Fruit fly (Drosophila melanogaster) whole organism, adult: ENCODE results near the gene CG17134.

Experiments used
- CG1620 ChIP-seq: fragments of 200-800 bp; sonication (Bioruptor generic); optimal IDR thresholded peaks from 2 replicates; lab custom pipeline; 2016; ENCODE audit warnings: missing biosample characterization, missing genetic modification characterization
- CG33017 ChIP-seq: fragments of 200-800 bp; sonication (Bioruptor generic); optimal IDR thresholded peaks from 2 replicates; lab custom pipeline; 2018; ENCODE audit warnings: missing biosample characterization, mild to moderate bottlenecking, missing genetic modification characterization, moderate library complexity
- CG5204 ChIP-seq: fragments of 200-800 bp; sonication (Bioruptor generic); optimal IDR thresholded peaks from 2 replicates; lab custom pipeline; 2016; ENCODE audit warnings: missing biosample characterization, missing genetic modification characterization
- CG7045 ChIP-seq: fragments of 200-800 bp; sonication (Bioruptor generic); optimal IDR thresholded peaks from 2 replicates; lab custom pipeline; 2017; ENCODE audit warnings: missing biosample characterization, mild to moderate bottlenecking, missing genetic modification characterization
- CG7101 ChIP-seq: fragments of 200-800 bp; sonication (Bioruptor generic); optimal IDR thresholded peaks from 2 replicates; lab custom pipeline; 2018; ENCODE audit warnings: missing biosample characterization, mild to moderate bottlenecking, missing genetic modification characterization, moderate library complexity
- Crg-1 ChIP-seq: fragments of 200-800 bp; sonication (Bioruptor generic); optimal IDR thresholded peaks from 2 replicates; lab custom pipeline; 2016; ENCODE audit warnings: missing biosample characterization, missing genetic modification characterization
- Mnt ChIP-seq: fragments of 200-800 bp; sonication (Bioruptor generic); optimal IDR thresholded peaks from 2 replicates; lab custom pipeline; 2016; ENCODE audit warnings: missing biosample characterization, mild to moderate bottlenecking, missing genetic modification characterization
- bab1 ChIP-seq: fragments of 200-800 bp; sonication (Bioruptor generic); optimal IDR thresholded peaks from 3 replicates; lab custom pipeline; 2019; ENCODE audit warnings: missing biosample characterization, mild to moderate bottlenecking, missing genetic modification characterization, moderate library complexity
- cic ChIP-seq: fragments of 200-800 bp; sonication (Bioruptor generic); optimal IDR thresholded peaks from 2 replicates; lab custom pipeline; 2017; ENCODE audit warnings: missing biosample characterization, mild to moderate bottlenecking, missing genetic modification characterization, moderate library complexity
- cnc ChIP-seq, 2 experiments: fragments of >200 bp; optimal IDR thresholded peaks; 2 replicates each; lab custom pipeline; 2017
- kay ChIP-seq: fragments of 200-800 bp; sonication (Bioruptor generic); peaks from one replicate; lab custom pipeline; 2016; ENCODE audit warnings: missing biosample characterization, missing genetic modification characterization, borderline replicate concordance
- pad ChIP-seq: fragments of 200-800 bp; sonication (Bioruptor generic); optimal IDR thresholded peaks from 3 replicates; lab custom pipeline; 2017; ENCODE audit warnings: missing biosample characterization, missing genetic modification characterization, mild to moderate bottlenecking, moderate library complexity, missing genetic modification reagents
- tj ChIP-seq: fragments of 200-800 bp; sonication (Bioruptor generic); optimal IDR thresholded peaks from 3 replicates; lab custom pipeline; 2017; ENCODE audit warnings: missing biosample characterization, mild to moderate bottlenecking, missing genetic modification characterization, moderate library complexity
- toe ChIP-seq: fragments of 200-800 bp; sonication (Bioruptor generic); optimal IDR thresholded peaks from 2 replicates; lab custom pipeline; 2016; ENCODE audit warnings: missing biosample characterization, missing genetic modification characterization

dm6 chr2L:10850320-10850990 is 29.9 kb downstream of the CG17134 start, which contains the start of gene porin:
- no peak for TF ChIP-seq CG7045 (GFP tag; lab: Kevin White, UChicago)
- TF ChIP-seq tj (GFP tag; lab: Kevin White, UChicago), result peak; percentile 22
- TF ChIP-seq CG5204, result no peak
- TF ChIP-seq pad, result no peak
- peak; percentile 19 for TF ChIP-seq bab1
- TF ChIP-seq Crg-1 (GFP tag; lab: Kevin White, UChicago), result peak; percentile 3
- TF ChIP-seq CG1620 (GFP tag; lab: Kevin White, UChicago), result no peak
- TF ChIP-seq toe (GFP tag; lab: Kevin White, UChicago), result peak; percentile 7
- no peak for TF ChIP-seq CG7101 (tag; lab: Kevin White, UChicago)
- TF ChIP-seq Mnt (GFP tag; lab: Kevin White, UChicago), result peak; percentile 80
- TF ChIP-seq CG33017, result no peak
- no peak for TF ChIP-seq cnc (optimal IDR thresholded peaks at IDR 0.05; lab: Kevin White, UChicago)
- no peak for TF ChIP-seq kay (GFP tag; lab: Kevin White, UChicago)
- TF ChIP-seq cic (GFP tag; lab: Kevin White, UChicago), result peak; percentile 31
